Fruit fly (Drosophila melanogaster) whole organism, pupa: Measurements from ENCODE around the gene CG32811.

ENCODE experiments used
- CG12605 ChIP-seq: fragments of 200-800 bp; sonication (Bioruptor generic); IDR thresholded peaks from 2 replicates; pipeline ENCODE4 v1.3.6; 2022; ENCODE audit warnings: missing biosample characterization, missing genetic modification characterization
- CG14655 ChIP-seq: fragments of 200-800 bp; sonication (Bioruptor generic); optimal IDR thresholded peaks from 3 replicates; lab custom pipeline; 2017; ENCODE audit warnings: mild to moderate bottlenecking, missing biosample characterization, missing genetic modification reagents, missing genetic modification characterization
- CG34367 ChIP-seq: fragments of 200-800 bp; sonication (Bioruptor generic); optimal IDR thresholded peaks from 2 replicates; lab custom pipeline; 2018; ENCODE audit warnings: missing biosample characterization, mild to moderate bottlenecking, missing genetic modification characterization
- CG8301 ChIP-seq: fragments of 200-800 bp; sonication (Bioruptor generic); optimal IDR thresholded peaks from 2 replicates; lab custom pipeline; 2018; ENCODE audit warnings: missing biosample characterization, mild to moderate bottlenecking, missing genetic modification characterization
- EcR ChIP-seq: fragments of 200-800 bp; sonication (Bioruptor generic); optimal IDR thresholded peaks from 3 replicates; lab custom pipeline; 2019; ENCODE audit warnings: missing biosample characterization, missing genetic modification characterization, mild to moderate bottlenecking, moderate library complexity, missing genetic modification reagents
- Snoo ChIP-seq: fragments of 200-800 bp; sonication (Bioruptor generic); optimal IDR thresholded peaks from 3 replicates; lab custom pipeline; 2017; ENCODE audit warnings: missing biosample characterization, mild to moderate bottlenecking, missing genetic modification characterization, inconsistent platforms
- gl ChIP-seq: fragments of 200-800 bp; sonication (Bioruptor generic); optimal IDR thresholded peaks from 2 replicates; lab custom pipeline; 2018; ENCODE audit warnings: missing biosample characterization, mild to moderate bottlenecking, missing genetic modification characterization

dm6 chrX:1277528-1277883 lies 20.7 kb downstream of the CG32811 start:
- TF ChIP-seq gl (tag; lab: Kevin White, UChicago) (no peak), CG12605 (GFP tag; lab: Robert Waterston, UW) (no peak), CG14655 (GFP tag; lab: Kevin White, UChicago) (no peak), CG34367 (tag; lab: Kevin White, UChicago) (no peak), Snoo (tag; lab: Kevin White, UChicago) (no peak), EcR (GFP tag; lab: Kevin White, UChicago) (no peak), CG8301 (tag; lab: Kevin White, UChicago) (no peak)
